Worm (Caenorhabditis elegans) whole organism, dauer: Measurements from ENCODE around the gene cebp-1.
"Not testable (repeated sequence)": the region's sequence is repeated elsewhere in the genome, so short reads cannot be mapped to it uniquely, and the experiment has no call there.

Experiments
- unc-62 ChIP-seq: sonication (generic microtip); optimal IDR thresholded peaks from 2 replicates; lab custom pipeline; 2017; ENCODE audit warnings: missing biosample characterization, missing genetic modification reagents, missing genetic modification characterization

The cebp-1 gene

ce11 chrX:1450352-1450818 is 3.3 kb downstream of the cebp-1 start, which contains the start of gene W05H7.1:
Gene W05H7.1, plus strand, starts transcription at chrX:1450768.
- TF ChIP-seq unc-62 (GFP tag; lab: Kevin White, UChicago): no peak

- TF ChIP-seq unc-62 (GFP tag; lab: Kevin White, UChicago): peak; percentile 5
Measured at ce11 chrX:1446593-1447141, 7.0 kb downstream of the cebp-1 start, which contains the start of gene zfp-3. Gene zfp-3, minus strand, starts transcription at chrX:1446643.

- TF ChIP-seq unc-62 (GFP tag; lab: Kevin White, UChicago): no peak
Measured at ce11 chrX:1445696-1446095, 8.0 kb downstream of the cebp-1 start.

ce11 chrX:1443556-1444243 is 10.0 kb downstream of the cebp-1 start:
- no peak for TF ChIP-seq unc-62 (GFP tag; lab: Kevin White, UChicago)

- no peak for TF ChIP-seq unc-62 (GFP tag; lab: Kevin White, UChicago)
Measured at ce11 chrX:1441602-1442183, 12.0 kb downstream of the cebp-1 start.

ce11 chrX:1440161-1440560 is 13.5 kb downstream of the cebp-1 start, which contains the start of gene sedl-1:
Gene sedl-1, minus strand, starts transcription at chrX:1440261.
- no peak for TF ChIP-seq unc-62 (GFP tag; lab: Kevin White, UChicago)

ce11 chrX:1438925-1439324 is 14.7 kb downstream of the cebp-1 start:
- no peak for TF ChIP-seq unc-62 (GFP tag; lab: Kevin White, UChicago)

ce11 chrX:1437097-1437496 is 16.6 kb downstream of the cebp-1 start:
- TF ChIP-seq unc-62 (GFP tag; lab: Kevin White, UChicago): no peak

- TF ChIP-seq unc-62 (GFP tag; lab: Kevin White, UChicago): not testable (repeated sequence)
Measured at ce11 chrX:1430707-1431106, 23.0 kb downstream of the cebp-1 start, which contains the start of gene F19G12.1. Gene F19G12.1, plus strand, starts transcription at chrX:1431007.

- TF ChIP-seq unc-62 (GFP tag; lab: Kevin White, UChicago): no peak
Measured at ce11 chrX:1426425-1426824, 27.2 kb downstream of the cebp-1 start, which contains the start of gene F19G12.11. Gene F19G12.11, minus strand, starts transcription at chrX:1426525.

- no peak for TF ChIP-seq unc-62 (GFP tag; lab: Kevin White, UChicago)
Measured at ce11 chrX:1424509-1424908, 29.2 kb downstream of the cebp-1 start, which contains the start of gene F19G12.3. Gene F19G12.3, plus strand, starts transcription at chrX:1424809.

- no peak for TF ChIP-seq unc-62 (GFP tag; lab: Kevin White, UChicago)
Measured at ce11 chrX:1420524-1420923, 33.1 kb downstream of the cebp-1 start.

ce11 chrX:1419163-1419696 is 34.4 kb downstream of the cebp-1 start, which contains the start of gene F19G12.9:
Gene F19G12.9, plus strand, starts transcription at chrX:1419213.
- TF ChIP-seq unc-62 (GFP tag; lab: Kevin White, UChicago): no peak

ce11 chrX:1416776-1417354 is 36.8 kb downstream of the cebp-1 start, which contains the start of the genes F19G12.4 and F19G12.8:
Gene F19G12.4, plus strand, starts transcription at chrX:1417304.
Gene F19G12.8, plus strand, starts transcription at chrX:1417320.
- TF ChIP-seq unc-62 (GFP tag; lab: Kevin White, UChicago): no peak

ce11 chrX:1412844-1413243 is 40.8 kb downstream of the cebp-1 start, which contains the start of gene srh-19:
Gene srh-19, plus strand, starts transcription at chrX:1413144.
- no peak for TF ChIP-seq unc-62 (GFP tag; lab: Kevin White, UChicago)
